Fruit fly (Drosophila melanogaster) whole organism, wandering third instar larva: ENCODE results near the gene Best3.

Source experiments
- CG32264 ChIP-seq: fragments of 200-800 bp; sonication (Bioruptor generic); optimal IDR thresholded peaks from 2 replicates; lab custom pipeline; 2016; ENCODE audit warnings: missing biosample characterization, missing genetic modification characterization
- CG9705 ChIP-seq: fragments of 200-800 bp; sonication (Bioruptor generic); optimal IDR thresholded peaks from 2 replicates; lab custom pipeline; 2018; ENCODE audit warnings: missing biosample characterization, mild to moderate bottlenecking, missing genetic modification characterization
- Dfd ChIP-seq: fragments of >200 bp; optimal IDR thresholded peaks from 2 replicates; lab custom pipeline; 2017; ENCODE audit warnings: missing biosample characterization, missing genetic modification characterization
- foxo ChIP-seq, 2 experiments: fragments of 200-800 bp; sonication (Bioruptor generic); optimal IDR thresholded peaks; 2 replicates in 1 of 2; 3 replicates in 1 of 2; lab custom pipeline; 2016 to 2017; ENCODE audit warnings: missing biosample characterization in 2 of 2, missing genetic modification characterization in 2 of 2
- h ChIP-seq: fragments of 200-800 bp; sonication (Bioruptor generic); optimal IDR thresholded peaks from 3 replicates; lab custom pipeline; 2016; ENCODE audit warnings: missing biosample characterization, mild to moderate bottlenecking, missing genetic modification characterization
- psq ChIP-seq: fragments of 200-800 bp; sonication (Bioruptor generic); optimal IDR thresholded peaks from 3 replicates; lab custom pipeline; 2017; ENCODE audit warnings: missing biosample characterization, mild to moderate bottlenecking, missing genetic modification characterization, moderate library complexity
- sage ChIP-seq: fragments of 200-800 bp; sonication (Bioruptor generic); optimal IDR thresholded peaks from 2 replicates; lab custom pipeline; 2016; ENCODE audit warnings: missing biosample characterization, mild to moderate bottlenecking, missing genetic modification characterization
- tai ChIP-seq: sonication (Bioruptor generic); optimal IDR thresholded peaks from 2 replicates; lab custom pipeline; 2016; ENCODE audit warnings: missing biosample characterization, missing genetic modification characterization
- woc ChIP-seq: sonication (Bioruptor generic); optimal IDR thresholded peaks from 2 replicates; lab custom pipeline; 2016; ENCODE audit warnings: missing biosample characterization, mild to moderate bottlenecking, missing genetic modification characterization

dm6 chr3L:15325445-15325844, 22.9 kb upstream of the Best3 start:
- no peak for TF ChIP-seq Dfd (GFP tag; lab: Kevin White, UChicago)
- no peak for TF ChIP-seq h (GFP tag; lab: Kevin White, UChicago)
- TF ChIP-seq CG32264 (GFP tag; lab: Kevin White, UChicago), result no peak
- no peak for TF ChIP-seq sage (GFP tag; lab: Kevin White, UChicago)
- TF ChIP-seq woc (GFP tag; lab: Kevin White, UChicago), result no peak
- TF ChIP-seq tai (GFP tag; lab: Kevin White, UChicago), result no peak
- TF ChIP-seq CG9705 (GFP tag; lab: Kevin White, UChicago), result no peak
- TF ChIP-seq foxo (GFP tag; optimal IDR thresholded peaks at IDR 0.05; lab: Kevin White, UChicago), result no peak
- no peak for TF ChIP-seq psq (GFP tag; lab: Kevin White, UChicago)
